Worm (Caenorhabditis elegans) whole organism, L2 larva: ENCODE measurements around the gene F32D8.11.

Experiments
- C34F6.9 ChIP-seq: fragments of 150-350 bp; optimal IDR thresholded peaks from 2 replicates; lab custom pipeline; 2014; ENCODE audit warnings: missing biosample characterization, missing genetic modification characterization
- F13H6.1 ChIP-seq: sonication (generic microtip); optimal IDR thresholded peaks from 2 replicates; lab custom pipeline; 2016; ENCODE audit warnings: missing genetic modification characterization, missing compliant biosample characterization
- R02D3.7 ChIP-seq: fragments of 150-350 bp; optimal IDR thresholded peaks from 2 replicates; lab custom pipeline; 2014; ENCODE audit warnings: missing biosample characterization, missing genetic modification characterization
- Y55F3AM.14 ChIP-seq: fragments of 200-800 bp; sonication (Bioruptor generic); optimal IDR thresholded peaks from 2 replicates; lab custom pipeline; 2018; ENCODE audit warnings: mild to moderate bottlenecking, missing genetic modification characterization, missing compliant biosample characterization
- ZK546.5 ChIP-seq: sonication (generic microtip); optimal IDR thresholded peaks from 2 replicates; lab custom pipeline; 2017; ENCODE audit warnings: missing biosample characterization, missing genetic modification characterization
- alr-1 ChIP-seq: fragments of 150-350 bp; optimal IDR thresholded peaks from 2 replicates; lab custom pipeline; 2014; ENCODE audit warnings: missing biosample characterization, missing genetic modification characterization
- aly-2 ChIP-seq: fragments of 150-350 bp; optimal IDR thresholded peaks from 2 replicates; lab custom pipeline; 2014; ENCODE audit warnings: missing biosample characterization, missing genetic modification characterization
- ama-1 ChIP-seq: fragments of 150-350 bp; optimal IDR thresholded peaks from 2 replicates; lab custom pipeline; 2018; ENCODE audit warnings: inconsistent platforms
- blmp-1 ChIP-seq: sonication (generic microtip); optimal IDR thresholded peaks from 2 replicates; lab custom pipeline; 2017; ENCODE audit warnings: missing genetic modification characterization, mild to moderate bottlenecking, missing compliant biosample characterization, antibody characterized with exemption, moderate library complexity; ENCODE audit not compliant: insufficient read depth
- ceh-16 ChIP-seq: fragments of 150-350 bp; optimal IDR thresholded peaks from 2 replicates; lab custom pipeline; 2014; ENCODE audit warnings: missing biosample characterization, missing genetic modification characterization
- ceh-82 ChIP-seq: fragments of 150-350 bp; optimal IDR thresholded peaks from 2 replicates; lab custom pipeline; 2014; ENCODE audit warnings: missing biosample characterization, missing genetic modification characterization
- crh-2 ChIP-seq: sonication (generic microtip); optimal IDR thresholded peaks from 2 replicates; lab custom pipeline; 2017; ENCODE audit warnings: missing biosample characterization, missing genetic modification characterization
- dmd-4 ChIP-seq: sonication (generic microtip); optimal IDR thresholded peaks from 2 replicates; lab custom pipeline; 2017; ENCODE audit warnings: missing biosample characterization, missing genetic modification characterization
- egl-27 ChIP-seq: sonication (generic microtip); optimal IDR thresholded peaks from 3 replicates; lab custom pipeline; 2017; ENCODE audit warnings: missing biosample characterization, missing genetic modification reagents, missing genetic modification characterization
- fos-1 ChIP-seq: fragments of 150-350 bp; optimal IDR thresholded peaks from 2 replicates; lab custom pipeline; 2014; ENCODE audit warnings: missing biosample characterization, missing genetic modification characterization
- gmeb-1 ChIP-seq: fragments of 150-350 bp; optimal IDR thresholded peaks from 2 replicates; lab custom pipeline; 2014; ENCODE audit warnings: missing biosample characterization, missing genetic modification characterization
- lin-11 ChIP-seq: fragments of 150-350 bp; sonication (generic microtip); optimal IDR thresholded peaks from 2 replicates; lab custom pipeline; 2014; ENCODE audit warnings: missing biosample characterization, missing genetic modification characterization, inconsistent platforms, mixed read lengths
- lin-13 ChIP-seq: fragments of 150-350 bp; optimal IDR thresholded peaks from 2 replicates; lab custom pipeline; 2014; ENCODE audit warnings: missing biosample characterization, missing genetic modification reagents, missing genetic modification characterization
- lin-39 ChIP-seq: fragments of 150-350 bp; optimal IDR thresholded peaks from 2 replicates; lab custom pipeline; 2014; ENCODE audit warnings: missing biosample characterization, missing genetic modification reagents, missing genetic modification characterization
- lsy-2 ChIP-seq, 2 experiments: fragments of 150-350 bp in 1 of 2; sonication (generic microtip) in 1 of 2; optimal IDR thresholded peaks; 2 replicates each; lab custom pipeline; 2014 to 2017; ENCODE audit warnings: missing biosample characterization in 2 of 2, missing genetic modification characterization in 2 of 2
- mab-5 ChIP-seq: fragments of 150-350 bp; optimal IDR thresholded peaks from 2 replicates; lab custom pipeline; 2014; ENCODE audit warnings: missing biosample characterization, missing genetic modification characterization
- mdl-1 ChIP-seq, 2 experiments: fragments of 150-350 bp in 1 of 2; sonication (generic microtip) in 1 of 2; optimal IDR thresholded peaks; 2 replicates each; lab custom pipeline; 2017; ENCODE audit warnings: missing biosample characterization in 2 of 2, missing genetic modification characterization in 2 of 2
- nhr-10 ChIP-seq: sonication (generic microtip); optimal IDR thresholded peaks from 2 replicates; lab custom pipeline; 2017; ENCODE audit warnings: missing biosample characterization, missing genetic modification characterization
- nhr-11 ChIP-seq: fragments of 150-350 bp; optimal IDR thresholded peaks from 2 replicates; lab custom pipeline; 2014; ENCODE audit warnings: missing biosample characterization, missing genetic modification characterization
- nhr-12 ChIP-seq: fragments of 150-350 bp; optimal IDR thresholded peaks from 2 replicates; lab custom pipeline; 2014; ENCODE audit warnings: missing biosample characterization, missing genetic modification characterization
- nhr-129 ChIP-seq: fragments of 150-350 bp; optimal IDR thresholded peaks from 2 replicates; lab custom pipeline; 2014; ENCODE audit warnings: missing biosample characterization, missing genetic modification characterization
- nhr-21 ChIP-seq: fragments of 150-350 bp; optimal IDR thresholded peaks from 2 replicates; lab custom pipeline; 2014; ENCODE audit warnings: missing biosample characterization, missing genetic modification characterization
- nhr-23 ChIP-seq: fragments of 150-350 bp; optimal IDR thresholded peaks from 2 replicates; lab custom pipeline; 2014; ENCODE audit warnings: missing biosample characterization, missing genetic modification reagents, missing genetic modification characterization
- nhr-237 ChIP-seq: fragments of 150-350 bp; optimal IDR thresholded peaks from 2 replicates; lab custom pipeline; 2014; ENCODE audit warnings: missing biosample characterization, missing genetic modification characterization
- nhr-25 ChIP-seq: fragments of 150-350 bp; sonication (generic microtip); optimal IDR thresholded peaks from 3 replicates; lab custom pipeline; 2014; ENCODE audit warnings: missing biosample characterization, missing genetic modification characterization
- nhr-6 ChIP-seq: fragments of 150-350 bp; optimal IDR thresholded peaks from 2 replicates; lab custom pipeline; 2014; ENCODE audit warnings: missing biosample characterization, missing genetic modification characterization
- peb-1 ChIP-seq: fragments of 150-350 bp; optimal IDR thresholded peaks from 2 replicates; lab custom pipeline; 2014; ENCODE audit warnings: missing biosample characterization, missing genetic modification characterization
- sem-4 ChIP-seq: fragments of 150-350 bp; optimal IDR thresholded peaks from 2 replicates; lab custom pipeline; 2014; ENCODE audit warnings: missing biosample characterization, missing genetic modification reagents, missing genetic modification characterization
- sma-3 ChIP-seq: sonication (generic microtip); optimal IDR thresholded peaks from 2 replicates; lab custom pipeline; 2016; ENCODE audit warnings: missing genetic modification reagents, missing genetic modification characterization, missing compliant biosample characterization
- sma-9 ChIP-seq, 2 experiments: fragments of 150-350 bp in 1 of 2; sonication (generic microtip) in 1 of 2; optimal IDR thresholded peaks; 2 replicates each; lab custom pipeline; 2014 to 2016; ENCODE audit warnings: missing genetic modification characterization in 2 of 2, mild to moderate bottlenecking in 1 of 2, missing biosample characterization in 1 of 2, missing compliant biosample characterization in 1 of 2, missing genetic modification reagents in 1 of 2, moderate library complexity in 1 of 2
- snpc-4 ChIP-seq: fragments of 150-350 bp; optimal IDR thresholded peaks from 2 replicates; lab custom pipeline; 2014; ENCODE audit warnings: missing biosample characterization, missing genetic modification characterization
- unc-39 ChIP-seq: fragments of 150-350 bp; optimal IDR thresholded peaks from 2 replicates; lab custom pipeline; 2014; ENCODE audit warnings: missing biosample characterization, missing genetic modification characterization
- unc-55 ChIP-seq: fragments of 150-350 bp; sonication (generic microtip); optimal IDR thresholded peaks from 3 replicates; lab custom pipeline; 2014; ENCODE audit warnings: missing biosample characterization, missing genetic modification reagents, missing genetic modification characterization
- unc-62 ChIP-seq: fragments of 150-350 bp; optimal IDR thresholded peaks from 2 replicates; lab custom pipeline; 2014; ENCODE audit warnings: missing biosample characterization, missing genetic modification reagents, missing genetic modification characterization
- zag-1 ChIP-seq: fragments of 150-350 bp; optimal IDR thresholded peaks from 2 replicates; lab custom pipeline; 2014; ENCODE audit warnings: missing biosample characterization, missing genetic modification characterization
- ztf-1 ChIP-seq: fragments of 200-800 bp; sonication (Bioruptor generic); conservative IDR thresholded peaks from 2 replicates; pipeline ENCODE4 v1.3.6; 2022; ENCODE audit warnings: missing genetic modification characterization, missing compliant biosample characterization
- ztf-11 ChIP-seq: sonication (generic microtip); optimal IDR thresholded peaks from 2 replicates; lab custom pipeline; 2017; ENCODE audit warnings: missing biosample characterization, missing genetic modification characterization
- ztf-4 ChIP-seq: fragments of 150-350 bp; optimal IDR thresholded peaks from 2 replicates; lab custom pipeline; 2014; ENCODE audit warnings: missing biosample characterization, missing genetic modification characterization

F32D8.11 gene

DNA sequence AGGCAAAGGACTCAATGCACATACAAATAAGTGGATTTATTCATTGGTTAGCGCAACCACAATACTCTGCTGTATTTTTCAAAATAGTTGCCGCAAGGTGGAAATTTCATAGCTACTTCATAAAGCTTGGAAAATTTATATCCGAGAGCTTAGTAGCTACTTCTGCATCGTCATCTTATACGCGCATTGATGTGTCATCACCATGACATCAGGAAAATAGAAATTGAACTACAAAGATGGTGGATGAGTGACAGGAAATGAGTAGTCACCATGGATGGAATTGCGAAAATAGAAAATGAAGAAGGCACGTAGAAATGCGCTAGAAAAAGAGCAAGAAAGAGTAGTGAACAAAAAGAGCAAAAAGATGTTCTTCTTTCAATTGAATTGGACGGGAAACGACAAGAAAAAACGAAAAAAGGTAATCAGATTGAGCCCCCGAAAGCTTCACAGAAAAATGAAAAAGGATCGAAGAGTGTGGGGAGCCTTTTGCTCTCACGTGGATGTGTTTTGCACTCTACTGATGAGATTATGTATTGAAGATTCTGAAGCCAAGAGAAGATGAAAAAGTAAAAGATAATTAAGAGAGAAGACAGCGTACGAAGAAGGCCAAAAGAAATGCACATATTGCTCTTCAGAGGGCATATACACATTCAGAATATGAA lies 13.9 kb downstream of the F32D8.11 start:
- TF ChIP-seq mdl-1 (tag; optimal IDR thresholded peaks at IDR 0.05; lab: Kevin White, UChicago) (peak in 1 of 2 experiments; percentile 51), lsy-2 (tag; optimal IDR thresholded peaks at IDR 0.05; lab: Kevin White, UChicago) (peak in 1 of 2 experiments; percentile 7), zag-1 (tag; lab: Kevin White, UChicago) (peak; percentile 10), ztf-1 (no peak), sem-4 (peak; percentile 44), F13H6.1 (tag; lab: Kevin White, UChicago) (peak; percentile 15), lin-11 (tag; lab: Kevin White, UChicago) (no peak), sma-9 (GFP tag; optimal IDR thresholded peaks at IDR 0.05; lab: Kevin White, UChicago) (peak; percentile 52), sma-9 (tag; optimal IDR thresholded peaks at IDR 0.05; lab: Kevin White, UChicago) (no peak)
- TF ChIP-seq, all 48 proteins: peak for 6

DNA sequence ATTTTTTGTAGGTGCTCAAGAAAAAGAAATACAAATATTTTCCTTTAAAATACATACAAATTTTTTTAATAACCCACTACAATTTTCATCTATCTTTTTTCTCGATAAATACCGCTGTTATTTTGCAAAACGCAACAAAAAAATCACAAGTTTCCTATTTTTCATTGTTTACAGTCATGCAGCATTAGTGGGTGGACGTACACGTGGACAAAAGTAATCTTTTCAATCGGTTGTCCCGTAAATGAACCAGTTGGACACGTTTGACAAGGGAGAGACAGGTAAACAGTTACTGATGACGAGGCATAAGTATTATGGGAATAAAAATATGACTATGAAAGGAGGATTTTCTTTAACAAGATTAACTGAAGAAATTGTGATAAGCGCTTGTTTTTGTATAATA lies 15.7 kb downstream of the F32D8.11 start:
- TF ChIP-seq zag-1 (tag; lab: Kevin White, UChicago) (no peak), nhr-129 (tag; lab: Kevin White, UChicago) (peak; percentile 20), lin-13 (GFP tag; lab: Kevin White, UChicago) (no peak), ceh-16 (no peak)

- TF ChIP-seq unc-62: no peak
- no peak for TF ChIP-seq ama-1 (lab: Kevin White, UChicago)
- peak; percentile 91 to 96 for TF ChIP-seq mdl-1 (tag; optimal IDR thresholded peaks at IDR 0.05; lab: Kevin White, UChicago)
- peak; percentile 56 to 83 for TF ChIP-seq lsy-2 (tag; optimal IDR thresholded peaks at IDR 0.05; lab: Kevin White, UChicago)
- peak; percentile 68 for TF ChIP-seq nhr-6
- no peak for TF ChIP-seq nhr-10 (tag; lab: Kevin White, UChicago)
- TF ChIP-seq egl-27 (tag; lab: Kevin White, UChicago): peak; percentile 92
- peak; percentile 99 for TF ChIP-seq Y55F3AM.14 (GFP tag; lab: Kevin White, UChicago)
- TF ChIP-seq fos-1: peak; percentile 86
- TF ChIP-seq unc-39 (tag; lab: Kevin White, UChicago): no peak
- TF ChIP-seq nhr-237: no peak
- peak; percentile 89 for TF ChIP-seq sma-9 (GFP tag; optimal IDR thresholded peaks at IDR 0.05; lab: Kevin White, UChicago)
- no peak for TF ChIP-seq sma-9 (tag; optimal IDR thresholded peaks at IDR 0.05; lab: Kevin White, UChicago)
- no peak for TF ChIP-seq R02D3.7 (tag; lab: Kevin White, UChicago)
- TF ChIP-seq nhr-129 (tag; lab: Kevin White, UChicago): peak; percentile 93
- peak; percentile 83 for TF ChIP-seq unc-55 (GFP tag; lab: Kevin White, UChicago)
- TF ChIP-seq nhr-21 (tag; lab: Kevin White, UChicago): peak; percentile 83
- TF ChIP-seq gmeb-1 (tag; lab: Kevin White, UChicago): peak; percentile 57
- TF ChIP-seq dmd-4 (tag; lab: Kevin White, UChicago): no peak
- no peak for TF ChIP-seq ZK546.5 (tag; lab: Kevin White, UChicago)
- peak; percentile 92 for TF ChIP-seq crh-2 (tag; lab: Kevin White, UChicago)
- TF ChIP-seq zag-1 (tag; lab: Kevin White, UChicago): peak; percentile 88
- TF ChIP-seq lin-39 (tag; lab: Kevin White, UChicago): no peak
- TF ChIP-seq ztf-4: peak; percentile 50
- peak; percentile 95 for TF ChIP-seq F13H6.1 (tag; lab: Kevin White, UChicago)
- no peak for TF ChIP-seq nhr-12 (tag; lab: Kevin White, UChicago)
- peak; percentile 50 for TF ChIP-seq nhr-25 (tag; lab: Kevin White, UChicago)
- TF ChIP-seq peb-1 (tag; lab: Kevin White, UChicago): no peak
- no peak for TF ChIP-seq nhr-23 (tag; lab: Kevin White, UChicago)
- peak; percentile 48 for TF ChIP-seq sma-3 (GFP tag; lab: Kevin White, UChicago)
- TF ChIP-seq C34F6.9 (tag; lab: Kevin White, UChicago): peak; percentile 86
- no peak for TF ChIP-seq aly-2 (tag; lab: Kevin White, UChicago)
- TF ChIP-seq mab-5 (tag; lab: Kevin White, UChicago): peak; percentile 12
- TF ChIP-seq nhr-11: peak; percentile 46
- TF ChIP-seq lin-13 (GFP tag; lab: Kevin White, UChicago): peak; percentile 66
- TF ChIP-seq snpc-4: peak; percentile 50
- peak; percentile 86 for TF ChIP-seq sem-4
- no peak for TF ChIP-seq ceh-82 (tag; lab: Kevin White, UChicago)
- TF ChIP-seq ztf-11 (tag; lab: Kevin White, UChicago): no peak
- no peak for TF ChIP-seq alr-1 (tag; lab: Kevin White, UChicago)
- peak; percentile 61 for TF ChIP-seq lin-11 (tag; lab: Kevin White, UChicago)
- TF ChIP-seq blmp-1 (tag; lab: Kevin White, UChicago): peak; percentile 76
These were observed 17.5 kb downstream of the F32D8.11 start for ce11 chrV:10871457-10871861.
